Fruit fly (Drosophila melanogaster) Kc167 (cell line): ENCODE results near the gene GILT1.

Experiments
- Myc ChIP-seq: fragments of >200 bp; optimal IDR thresholded peaks from 2 replicates; lab custom pipeline; 2017; ENCODE audit warnings: missing external identifiers
- Sin3A ChIP-seq: fragments of >200 bp; optimal IDR thresholded peaks from 2 replicates; lab custom pipeline; 2018; ENCODE audit warnings: missing external identifiers
- h ChIP-seq: fragments of >200 bp; optimal IDR thresholded peaks from 3 replicates; lab custom pipeline; 2018; ENCODE audit warnings: missing external identifiers
- insv ChIP-seq: fragments of >200 bp; optimal IDR thresholded peaks from 3 replicates; lab custom pipeline; 2018; ENCODE audit warnings: missing external identifiers
- psq ChIP-seq: fragments of >200 bp; optimal IDR thresholded peaks from 2 replicates; lab custom pipeline; 2017; ENCODE audit warnings: missing external identifiers
- ttk ChIP-seq: sonication (Bioruptor generic); optimal IDR thresholded peaks from 2 replicates; lab custom pipeline; 2017; ENCODE audit warnings: missing external identifiers

dm6 chr3R:13417067-13417595, 15.5 kb upstream of the GILT1 start:
- TF ChIP-seq Sin3A (lab: Kevin White, UChicago), result no peak
- no peak for TF ChIP-seq Myc (lab: Kevin White, UChicago)
- no peak for TF ChIP-seq psq (lab: Kevin White, UChicago)
- no peak for TF ChIP-seq ttk (lab: Kevin White, UChicago)
- no peak for TF ChIP-seq h (lab: Kevin White, UChicago)
- TF ChIP-seq insv (lab: Kevin White, UChicago), result no peak
